Fruit fly (Drosophila melanogaster): ENCODE results near the gene CG17325.

DNA sequence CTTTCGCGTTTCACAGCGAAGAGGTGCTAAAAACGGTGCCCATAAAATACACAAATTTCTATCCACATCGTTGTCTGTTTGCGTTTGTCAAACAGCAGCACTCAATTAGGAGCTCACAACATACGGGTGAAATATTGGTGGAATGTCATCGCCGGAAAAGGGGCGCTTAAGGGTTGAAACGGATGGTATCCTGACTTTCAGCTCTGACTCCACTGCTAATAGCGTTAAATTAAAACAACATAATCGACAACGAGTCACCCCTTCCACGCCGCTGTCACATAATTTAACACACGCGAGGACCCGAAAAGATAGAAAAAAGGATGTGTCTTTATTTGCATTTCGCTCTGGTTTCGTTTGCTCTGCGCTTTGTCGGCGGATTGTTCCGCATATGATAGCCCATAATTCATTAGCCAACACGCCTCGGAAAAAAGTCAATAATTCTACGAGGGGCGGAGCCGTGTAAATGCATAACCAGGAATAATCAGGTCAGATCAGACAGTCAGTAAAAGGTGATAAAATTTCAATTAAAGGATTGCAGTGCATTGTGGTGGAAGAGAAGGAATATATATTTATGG, 27.3 kb upstream of the CG17325 start:
- TF ChIP-seq CG6854 (GFP tag; optimal IDR thresholded peaks at IDR 0.05): no peak
- TF ChIP-seq CG8119 (GFP tag; IDR thresholded peaks at IDR 0.05): no peak
- no peak for TF ChIP-seq CG15336 (GFP tag; IDR thresholded peaks at IDR 0.05)
- TF ChIP-seq CG7368 (GFP tag; optimal IDR thresholded peaks at IDR 0.05): no peak
- no peak for TF ChIP-seq esn (GFP tag; optimal IDR thresholded peaks at IDR 0.05)
- no peak for TF ChIP-seq spab (GFP tag; optimal IDR thresholded peaks at IDR 0.05)
- TF ChIP-seq OdsH (GFP tag; optimal IDR thresholded peaks at IDR 0.05): no peak
- TF ChIP-seq CG6792 (GFP tag; optimal IDR thresholded peaks at IDR 0.05): no peak
- TF ChIP-seq dsx (GFP tag; optimal IDR thresholded peaks at IDR 0.05; ENCODE audit: poor library complexity, severe bottlenecking): no peak

All from whole organism, prepupa.